Worm (Caenorhabditis elegans) whole organism, L1 larva: ENCODE measurements around the gene F39B3.3.
A peak's percentile ranks its signal among the peaks of the same experiment; 100 is the strongest.

Experiments
- alr-1 ChIP-seq: fragments of 200-800 bp; sonication (Bioruptor generic); optimal IDR thresholded peaks from 2 replicates; lab custom pipeline; 2018; ENCODE audit warnings: borderline replicate concordance, mild to moderate bottlenecking, missing genetic modification characterization, missing compliant biosample characterization
- lin-13 ChIP-seq: fragments of 150-350 bp; optimal IDR thresholded peaks from 2 replicates; lab custom pipeline; 2014; ENCODE audit warnings: missing biosample characterization, missing genetic modification reagents, missing genetic modification characterization
- lin-15B ChIP-seq: fragments of 150-350 bp; sonication (generic microtip); optimal IDR thresholded peaks from 3 replicates; lab custom pipeline; 2014; ENCODE audit warnings: missing biosample characterization, missing genetic modification characterization
- lin-39 ChIP-seq: fragments of 150-350 bp; optimal IDR thresholded peaks from 2 replicates; lab custom pipeline; 2014; ENCODE audit warnings: missing biosample characterization, missing genetic modification reagents, missing genetic modification characterization
- mdl-1 ChIP-seq, 2 experiments: fragments of 150-350 bp; optimal IDR thresholded peaks; 2 replicates each; lab custom pipeline; 2014 to 2017; ENCODE audit warnings: missing biosample characterization in 2 of 2, missing genetic modification characterization in 2 of 2, inconsistent platforms in 1 of 2
- pqm-1 ChIP-seq: sonication (generic microtip); optimal IDR thresholded peaks from 3 replicates; lab custom pipeline; 2017; ENCODE audit warnings: missing biosample characterization, missing genetic modification characterization
- rnt-1 ChIP-seq: sonication (generic microtip); optimal IDR thresholded peaks from 2 replicates; lab custom pipeline; 2016; ENCODE audit warnings: mild to moderate bottlenecking, missing genetic modification characterization, moderate library complexity, missing compliant biosample characterization
- ztf-4 ChIP-seq: fragments of 150-350 bp; optimal IDR thresholded peaks from 2 replicates; lab custom pipeline; 2014; ENCODE audit warnings: missing biosample characterization, missing genetic modification characterization

ce11 chrX:17545498-17545897 lies 33.4 kb downstream of the F39B3.3 start:
- TF ChIP-seq rnt-1 (tag; lab: Kevin White, UChicago) (peak; percentile 49), alr-1 (tag; lab: Kevin White, UChicago) (no peak), ztf-4 (tag; lab: Kevin White, UChicago) (no peak), lin-15B (tag; lab: Kevin White, UChicago) (no peak), pqm-1 (no peak), mdl-1 (tag; optimal IDR thresholded peaks at IDR 0.05; lab: Kevin White, UChicago) (no peak), lin-39 (tag; lab: Kevin White, UChicago) (no peak), lin-13 (GFP tag; lab: Kevin White, UChicago) (no peak)
